Fruit fly (Drosophila melanogaster) whole organism, embryonic: ENCODE measurements around the gene Mst77F.

Source experiments
- Abd-B ChIP-seq: fragments of 200-800 bp; sonication (Bioruptor generic); optimal IDR thresholded peaks from 2 replicates; lab custom pipeline; 2018; ENCODE audit warnings: missing biosample characterization, mild to moderate bottlenecking, missing genetic modification characterization, moderate library complexity
- Asciz ChIP-seq: fragments of 200-800 bp; sonication (Bioruptor generic); optimal IDR thresholded peaks from 2 replicates; lab custom pipeline; 2017; ENCODE audit warnings: missing biosample characterization, mild to moderate bottlenecking, missing genetic modification characterization, missing genetic modification reagents
- CG10565 ChIP-seq: fragments of 200-800 bp; sonication (Bioruptor generic); optimal IDR thresholded peaks from 3 replicates; lab custom pipeline; 2016; ENCODE audit warnings: missing biosample characterization, mild to moderate bottlenecking, missing genetic modification characterization
- CG13287 ChIP-seq: fragments of 200-800 bp; sonication (Bioruptor generic); IDR thresholded peaks from 2 replicates; pipeline ENCODE4 v1.3.6; 2022; ENCODE audit warnings: missing biosample characterization, missing genetic modification characterization; ENCODE audit not compliant: partially characterized antibody
- CG13424 ChIP-seq: fragments of 200-800 bp; sonication (Bioruptor generic); optimal IDR thresholded peaks from 2 replicates; lab custom pipeline; 2019; ENCODE audit warnings: missing biosample characterization, mild to moderate bottlenecking, missing genetic modification characterization, moderate library complexity
- CG15601 ChIP-seq: fragments of 200-800 bp; sonication (Bioruptor generic); optimal IDR thresholded peaks from 3 replicates; lab custom pipeline; 2019; ENCODE audit warnings: missing biosample characterization, mild to moderate bottlenecking, missing genetic modification characterization, moderate library complexity
- CG17829 ChIP-seq: fragments of 200-800 bp; optimal IDR thresholded peaks from 2 replicates; lab custom pipeline; 2019; ENCODE audit warnings: missing biosample characterization, mild to moderate bottlenecking, missing genetic modification characterization, moderate library complexity
- CG18262 ChIP-seq: fragments of 200-800 bp; optimal IDR thresholded peaks from 3 replicates; lab custom pipeline; 2019; ENCODE audit warnings: missing biosample characterization, mild to moderate bottlenecking, missing genetic modification characterization, moderate library complexity
- CG18476 ChIP-seq: fragments of 200-800 bp; sonication (Bioruptor generic); optimal IDR thresholded peaks from 2 replicates; lab custom pipeline; 2016; ENCODE audit warnings: missing biosample characterization, mild to moderate bottlenecking, missing genetic modification characterization
- CG18599 ChIP-seq: fragments of 200-800 bp; sonication (Bioruptor generic); optimal IDR thresholded peaks from 3 replicates; lab custom pipeline; 2017; ENCODE audit warnings: missing biosample characterization, missing genetic modification characterization, mild to moderate bottlenecking, moderate library complexity, missing genetic modification reagents
- CG2678 ChIP-seq: fragments of 200-800 bp; sonication (Bioruptor generic); optimal IDR thresholded peaks from 3 replicates; lab custom pipeline; 2019; ENCODE audit warnings: missing biosample characterization, mild to moderate bottlenecking, missing genetic modification characterization, moderate library complexity
- CG2875 ChIP-seq: fragments of 200-800 bp; sonication (Bioruptor generic); optimal IDR thresholded peaks from 2 replicates; lab custom pipeline; 2017; ENCODE audit warnings: missing biosample characterization, mild to moderate bottlenecking, missing genetic modification characterization, missing genetic modification reagents
- CG34376 ChIP-seq: fragments of 200-800 bp; sonication (Bioruptor generic); optimal IDR thresholded peaks from 2 replicates; lab custom pipeline; 2018; ENCODE audit warnings: missing biosample characterization, mild to moderate bottlenecking, missing genetic modification characterization
- CG42726 ChIP-seq: fragments of 200-800 bp; sonication (Bioruptor generic); IDR thresholded peaks from 2 replicates; pipeline ENCODE4 v1.3.6; 2022; ENCODE audit warnings: missing biosample characterization, missing genetic modification characterization; ENCODE audit not compliant: partially characterized antibody
- CG6254 ChIP-seq: fragments of 200-800 bp; sonication (Bioruptor generic); optimal IDR thresholded peaks from 3 replicates; lab custom pipeline; 2017; ENCODE audit warnings: mild to moderate bottlenecking, missing biosample characterization, missing genetic modification reagents, missing genetic modification characterization
- CG7745 ChIP-seq: fragments of 200-800 bp; sonication (Bioruptor generic); optimal IDR thresholded peaks from 2 replicates; lab custom pipeline; 2018; ENCODE audit warnings: missing biosample characterization, mild to moderate bottlenecking, missing genetic modification characterization, moderate library complexity
- CG8924 ChIP-seq: fragments of 200-800 bp; optimal IDR thresholded peaks from 3 replicates; lab custom pipeline; 2019; ENCODE audit warnings: missing biosample characterization, mild to moderate bottlenecking, missing genetic modification characterization, moderate library complexity
- CTCF ChIP-seq: fragments of 200-800 bp; sonication (Bioruptor generic); optimal IDR thresholded peaks from 2 replicates; lab custom pipeline; 2017; ENCODE audit warnings: missing biosample characterization, mild to moderate bottlenecking, missing genetic modification characterization, moderate library complexity
- Chrac-16 ChIP-seq: fragments of 200-800 bp; sonication (Bioruptor generic); optimal IDR thresholded peaks from 3 replicates; lab custom pipeline; 2016; ENCODE audit warnings: missing biosample characterization, missing genetic modification characterization
- Dad ChIP-seq: fragments of 200-800 bp; sonication (Bioruptor generic); optimal IDR thresholded peaks from 3 replicates; lab custom pipeline; 2016; ENCODE audit warnings: missing biosample characterization, missing genetic modification characterization
- Dip2 ChIP-seq: fragments of 200-800 bp; sonication (Bioruptor generic); IDR thresholded peaks from 2 replicates; pipeline ENCODE4 v1.3.6; 2022; ENCODE audit warnings: missing biosample characterization, missing genetic modification characterization
- E2f1 ChIP-seq: fragments of 200-800 bp; sonication (Bioruptor generic); IDR thresholded peaks from 2 replicates; pipeline ENCODE4 v1.3.6; 2022; ENCODE audit warnings: missing biosample characterization, missing genetic modification characterization
- GATAe ChIP-seq: fragments of 200-800 bp; sonication (Bioruptor generic); conservative IDR thresholded peaks from 2 replicates; pipeline ENCODE4 v1.3.6; 2022; ENCODE audit warnings: missing biosample characterization, missing genetic modification characterization
- Gsc ChIP-seq: fragments of 200-800 bp; sonication (Bioruptor generic); IDR thresholded peaks from 2 replicates; pipeline ENCODE4 v1.3.6; 2022; ENCODE audit warnings: missing biosample characterization, missing genetic modification characterization
- Hey ChIP-seq: fragments of 200-800 bp; sonication (Bioruptor generic); optimal IDR thresholded peaks from 3 replicates; lab custom pipeline; 2018; ENCODE audit warnings: missing biosample characterization, mild to moderate bottlenecking, missing genetic modification characterization
- Lpt ChIP-seq: fragments of >200 bp; optimal IDR thresholded peaks from 2 replicates; lab custom pipeline; 2018; ENCODE audit warnings: missing biosample characterization, missing genetic modification characterization
- Med ChIP-seq: fragments of 200-800 bp; sonication (Bioruptor generic); peaks from one replicate; lab custom pipeline; 2016; ENCODE audit warnings: missing biosample characterization, missing genetic modification characterization, mild to moderate bottlenecking, inconsistent platforms, moderate library complexity
- Myb ChIP-seq: fragments of 200-800 bp; sonication (Bioruptor generic); optimal IDR thresholded peaks from 2 replicates; lab custom pipeline; 2016; ENCODE audit warnings: missing biosample characterization, missing genetic modification characterization
- Neu2 ChIP-seq: fragments of 200-800 bp; sonication (Bioruptor generic); optimal IDR thresholded peaks from 3 replicates; lab custom pipeline; 2016; ENCODE audit warnings: missing biosample characterization, missing genetic modification characterization, borderline replicate concordance
- Oaz ChIP-seq: fragments of 200-800 bp; sonication (Bioruptor generic); IDR thresholded peaks from 2 replicates; pipeline ENCODE4 v1.3.6; 2022; ENCODE audit warnings: missing biosample characterization, missing genetic modification characterization
- Side ChIP-seq: fragments of 200-800 bp; sonication (Bioruptor generic); optimal IDR thresholded peaks from 2 replicates; lab custom pipeline; 2016; ENCODE audit warnings: missing biosample characterization, missing genetic modification characterization
- Tbp ChIP-seq: fragments of >200 bp; optimal IDR thresholded peaks from 2 replicates; lab custom pipeline; 2018; ENCODE audit warnings: missing biosample characterization, missing genetic modification characterization
- ase ChIP-seq: fragments of 200-800 bp; sonication (Bioruptor generic); IDR thresholded peaks from 3 replicates; pipeline ENCODE4 v1.3.6; 2022; ENCODE audit warnings: missing biosample characterization, missing genetic modification characterization
- bigmax ChIP-seq: fragments of 200-800 bp; sonication (Bioruptor generic); optimal IDR thresholded peaks from 2 replicates; lab custom pipeline; 2018; ENCODE audit warnings: missing biosample characterization, mild to moderate bottlenecking, missing genetic modification characterization
- br ChIP-seq: fragments of >200 bp; optimal IDR thresholded peaks from 2 replicates; lab custom pipeline; 2017
- cas ChIP-seq: fragments of 200-800 bp; sonication (Bioruptor generic); IDR thresholded peaks from 2 replicates; pipeline ENCODE4 v1.3.6; 2022; ENCODE audit warnings: missing biosample characterization, missing genetic modification characterization
- chif ChIP-seq, 2 experiments: fragments of 200-800 bp; sonication (Bioruptor generic); optimal IDR thresholded peaks; 3 replicates each; lab custom pipeline; 2016; ENCODE audit warnings: missing biosample characterization in 2 of 2, missing genetic modification characterization in 2 of 2
- dati ChIP-seq: fragments of 200-800 bp; sonication (Bioruptor generic); IDR thresholded peaks from 2 replicates; pipeline ENCODE4 v1.3.6; 2022; ENCODE audit warnings: missing biosample characterization, missing genetic modification characterization
- fu2 ChIP-seq: fragments of 200-800 bp; sonication (Bioruptor generic); optimal IDR thresholded peaks from 2 replicates; lab custom pipeline; 2016; ENCODE audit warnings: missing biosample characterization, missing genetic modification characterization
- ken ChIP-seq: fragments of 200-800 bp; sonication (Bioruptor generic); IDR thresholded peaks from 3 replicates; pipeline ENCODE4 v1.3.6; 2022; ENCODE audit warnings: missing biosample characterization, missing genetic modification characterization
- kni ChIP-seq: fragments of 200-800 bp; sonication (Bioruptor generic); optimal IDR thresholded peaks from 3 replicates; lab custom pipeline; 2017; ENCODE audit warnings: mild to moderate bottlenecking, missing biosample characterization, missing genetic modification reagents, missing genetic modification characterization
- lola ChIP-seq, 3 experiments: fragments of >200 bp in 2 of 3; fragments of 200-800 bp in 1 of 3; sonication (Bioruptor generic) in 1 of 3; optimal IDR thresholded peaks; 2 replicates each; lab custom pipeline; 2017 to 2019; ENCODE audit warnings: missing biosample characterization in 3 of 3, missing genetic modification characterization in 3 of 3, mild to moderate bottlenecking in 1 of 3, moderate library complexity in 1 of 3
- oc ChIP-seq: fragments of 200-800 bp; sonication (Bioruptor generic); optimal IDR thresholded peaks from 2 replicates; lab custom pipeline; 2018; ENCODE audit warnings: missing biosample characterization, mild to moderate bottlenecking, missing genetic modification characterization, moderate library complexity
- otp ChIP-seq: fragments of 200-800 bp; sonication (Bioruptor generic); IDR thresholded peaks from 3 replicates; pipeline ENCODE4, ENCODE4 v1.3.6; 2022; ENCODE audit warnings: missing biosample characterization, missing genetic modification characterization
- pnt ChIP-seq: fragments of 200-800 bp; sonication (Bioruptor generic); optimal IDR thresholded peaks from 3 replicates; lab custom pipeline; 2016; ENCODE audit warnings: missing biosample characterization, missing genetic modification characterization
- rib ChIP-seq: fragments of 200-800 bp; sonication (Bioruptor generic); IDR thresholded peaks from 2 replicates; pipeline ENCODE4 v1.3.6; 2022; ENCODE audit warnings: missing biosample characterization, missing genetic modification characterization
- row ChIP-seq: fragments of 200-800 bp; sonication (Bioruptor generic); IDR thresholded peaks from 3 replicates; pipeline ENCODE4 v1.3.6; 2022; ENCODE audit warnings: missing biosample characterization, missing genetic modification characterization
- trem ChIP-seq: fragments of 200-800 bp; optimal IDR thresholded peaks from 3 replicates; lab custom pipeline; 2019; ENCODE audit warnings: missing biosample characterization, mild to moderate bottlenecking, missing genetic modification characterization, moderate library complexity
- vvl ChIP-seq: fragments of 200-800 bp; sonication (Bioruptor generic); IDR thresholded peaks from 2 replicates; pipeline ENCODE4 v1.3.6; 2022; ENCODE audit warnings: missing biosample characterization, missing genetic modification characterization
- zfh2 ChIP-seq: fragments of 200-800 bp; sonication (Bioruptor generic); optimal IDR thresholded peaks from 2 replicates; lab custom pipeline; 2016; ENCODE audit warnings: missing biosample characterization, missing genetic modification characterization

Mst77F gene

DNA sequence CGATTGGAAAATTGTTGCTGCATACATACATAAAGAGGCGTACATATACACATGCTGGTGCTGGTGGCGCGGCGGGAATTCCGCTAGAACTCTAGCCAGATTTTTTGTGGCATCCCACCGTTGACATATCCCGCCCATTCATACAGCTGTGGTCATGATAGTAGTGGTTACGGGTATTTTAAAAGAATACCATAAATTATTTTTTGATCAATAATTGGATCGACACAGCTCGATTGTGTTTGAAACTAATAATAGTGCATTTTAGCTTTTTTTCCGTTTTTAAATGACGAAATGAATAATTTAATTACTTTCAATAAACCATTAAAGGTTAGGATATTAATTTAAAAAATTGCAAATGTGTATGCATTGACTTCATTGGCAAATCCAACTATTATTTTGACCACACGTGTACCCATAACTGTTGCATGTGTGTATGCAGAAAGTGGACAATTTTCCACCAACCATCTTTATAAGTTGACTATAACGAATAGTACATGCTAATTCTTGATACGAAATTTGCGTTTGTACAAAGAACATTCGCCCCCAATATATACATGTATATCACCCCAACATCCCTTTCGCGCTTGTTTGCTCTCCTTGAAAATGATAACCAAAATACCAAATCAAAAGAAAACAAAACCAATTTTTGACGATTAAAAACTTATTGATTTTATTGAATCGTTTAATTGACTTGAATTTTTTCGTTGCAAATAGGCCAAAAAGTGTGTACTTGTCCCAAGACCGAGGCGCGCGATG, 45.8 kb downstream of the Mst77F start (continued):
- TF ChIP-seq trem (tag; lab: Kevin White, UChicago) (peak; percentile 51), dati (peak; percentile 61), Tbp (GFP tag; lab: Kevin White, UChicago) (no peak), bigmax (GFP tag; lab: Kevin White, UChicago) (peak; percentile 28), CTCF (GFP tag; lab: Kevin White, UChicago) (peak; percentile 14), Med (GFP tag; lab: Kevin White, UChicago) (peak; percentile 97), zfh2 (GFP tag; lab: Kevin White, UChicago) (peak; percentile 64), CG17829 (tag; lab: Kevin White, UChicago) (peak; percentile 85), Abd-B (peak; percentile 51), CG13424 (tag; lab: Kevin White, UChicago) (peak; percentile 60), CG18599 (peak; percentile 81), CG34376 (GFP tag; lab: Kevin White, UChicago) (peak; percentile 43), CG42726 (GFP tag; lab: Robert Waterston, UW) (no peak), kni (GFP tag; lab: Kevin White, UChicago) (no peak), fu2 (GFP tag; lab: Kevin White, UChicago) (peak; percentile 2), Side (GFP tag; lab: Kevin White, UChicago) (peak; percentile 49), chif (GFP tag; optimal IDR thresholded peaks at IDR 0.05; lab: Kevin White, UChicago) (peak; percentile 70 to 71), vvl (GFP tag; lab: Robert Waterston, UW) (peak; percentile 89), CG13287 (GFP tag; lab: Robert Waterston, UW) (no peak), ken (GFP tag; lab: Robert Waterston, UW) (peak; percentile 75; the same call in 1 of the 3 replicates), Dad (peak; percentile 69), br (lab: Kevin White, UChicago) (no peak), pnt (GFP tag; lab: Kevin White, UChicago) (peak; percentile 30), CG15601 (tag; lab: Kevin White, UChicago) (peak; percentile 55), CG2678 (tag; lab: Kevin White, UChicago) (peak; percentile 84), Asciz (GFP tag; lab: Kevin White, UChicago) (peak; percentile 76), Myb (GFP tag; lab: Kevin White, UChicago) (peak; percentile 24), oc (tag; lab: Kevin White, UChicago) (peak; percentile 80), Neu2 (GFP tag; lab: Kevin White, UChicago) (no peak), Gsc (no peak), CG18262 (tag; lab: Kevin White, UChicago) (peak; percentile 86), CG6254 (GFP tag; lab: Kevin White, UChicago) (peak; percentile 80), E2f1 (GFP tag; lab: Robert Waterston, UW) (peak; percentile 86), Dip2 (GFP tag; lab: Robert Waterston, UW) (no peak), CG10565 (no peak), Oaz (peak; percentile 59; the same call in 1 of the 2 replicates), Chrac-16 (GFP tag; lab: Kevin White, UChicago) (peak; percentile 73), GATAe (no peak), CG2875 (GFP tag; lab: Kevin White, UChicago) (peak; percentile 73), otp (GFP tag; lab: Robert Waterston, UW) (peak; percentile 83; the same call in 2 of the 3 replicates), CG8924 (tag; lab: Kevin White, UChicago) (peak; percentile 74), CG18476 (GFP tag; lab: Kevin White, UChicago) (peak; percentile 78), CG7745 (tag; lab: Kevin White, UChicago) (no peak), rib (GFP tag; lab: Robert Waterston, UW) (peak; percentile 42), lola (GFP tag; optimal IDR thresholded peaks at IDR 0.05; lab: Kevin White, UChicago) (peak in 1 of 3 experiments; percentile 63), Lpt (no peak), row (GFP tag; lab: Robert Waterston, UW) (peak; percentile 88), Hey (tag; lab: Kevin White, UChicago) (no peak), cas (0 out of 2 replicates have a peak, but pooled peaks have one; percentile 38), ase (GFP tag; lab: Robert Waterston, UW) (peak; percentile 81; the same call in 2 of the 3 replicates)
